Worm (Caenorhabditis elegans) whole organism, young adult: ENCODE data around the gene nlp-48.

Experiments
- F55B11.4 ChIP-seq: sonication (generic microtip); optimal IDR thresholded peaks from 2 replicates; lab custom pipeline; 2016; ENCODE audit warnings: missing compliant biosample characterization, missing genetic modification characterization, borderline replicate concordance; ENCODE audit not compliant: insufficient read depth
- egl-18 ChIP-seq: fragments of 200-800 bp; sonication (Bioruptor generic); IDR thresholded peaks from 2 replicates; pipeline ENCODE4 v1.3.6; 2022; ENCODE audit warnings: missing genetic modification reagents, missing genetic modification characterization, missing compliant biosample characterization
- fkh-3 ChIP-seq: sonication (generic microtip); optimal IDR thresholded peaks from 2 replicates; lab custom pipeline; 2016; ENCODE audit warnings: mild to moderate bottlenecking, missing genetic modification characterization, missing compliant biosample characterization

DNA sequence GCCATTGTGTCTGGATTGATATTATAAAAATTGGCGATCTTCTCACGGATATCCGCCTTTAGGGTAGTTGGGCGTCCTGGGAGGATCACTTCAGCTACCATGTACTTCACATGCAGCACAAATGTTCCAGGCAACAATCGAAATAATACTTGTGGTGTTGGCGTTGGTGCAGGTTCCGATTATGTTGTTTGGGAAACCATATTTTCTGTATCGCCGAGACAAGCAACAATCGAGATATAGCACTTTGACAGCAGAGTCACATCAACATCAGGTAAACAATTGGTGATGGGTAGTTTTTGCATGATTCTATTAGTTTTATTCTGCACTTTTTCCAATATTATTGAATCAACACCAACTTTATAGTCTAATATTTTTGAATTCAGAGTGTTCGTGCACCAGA lies 12.4 kb upstream of the nlp-48 start, which contains the start of gene T26G10.3:
- no peak for TF ChIP-seq egl-18 (GFP tag; lab: Robert Waterston, UW)
- no peak for TF ChIP-seq F55B11.4 (tag; lab: Kevin White, UChicago)
- TF ChIP-seq fkh-3: no peak
